Fruit fly (Drosophila melanogaster): ENCODE results near the gene dcma.
A peak's percentile ranks its signal among the peaks of the same experiment; 100 is the strongest.

dcma gene

dm6 chr2L:4726021-4726420 is 31.5 kb downstream of the dcma start (continued):
- no peak for TF ChIP-seq CG2889 (GFP tag; IDR thresholded peaks at IDR 0.05)
- TF ChIP-seq ara (GFP tag; IDR thresholded peaks at IDR 0.05), result 0 out of 2 replicates have a peak, but pooled peaks have one; percentile 12
- TF ChIP-seq CG1832 (GFP tag; optimal IDR thresholded peaks at IDR 0.05), result no peak
- TF ChIP-seq pfk (GFP tag; optimal IDR thresholded peaks at IDR 0.05), result no peak
- TF ChIP-seq h (optimal IDR thresholded peaks at IDR 0.05), result no peak
- TF ChIP-seq HHEX (GFP tag; optimal IDR thresholded peaks at IDR 0.05), result no peak
- 0 out of 3 replicates have a peak, but pooled peaks have one; percentile 36 for TF ChIP-seq CG6791 (GFP tag; IDR thresholded peaks at IDR 0.05; ENCODE audit: partially characterized antibody)
- peak; percentile 33 for TF ChIP-seq Dp (GFP tag; optimal IDR thresholded peaks at IDR 0.05)
- no peak for TF ChIP-seq HLH4C (GFP tag; IDR thresholded peaks at IDR 0.05; ENCODE audit: partially characterized antibody)
- TF ChIP-seq fd64A (GFP tag; optimal IDR thresholded peaks at IDR 0.05), result no peak
- TF ChIP-seq Ets65A (GFP tag), result peak; percentile 64
- peak; percentile 22; the same call in 1 of the 2 replicates for TF ChIP-seq amos (GFP tag; IDR thresholded peaks at IDR 0.05; ENCODE audit: partially characterized antibody)
- TF ChIP-seq CG12104 (GFP tag; optimal IDR thresholded peaks at IDR 0.05), result no peak
- peak; percentile 84 for TF ChIP-seq CTCF (GFP tag; optimal IDR thresholded peaks at IDR 0.05)
- peak; percentile 80 for TF ChIP-seq stwl (tag; optimal IDR thresholded peaks at IDR 0.05)
- 0 out of 3 replicates have a peak, but pooled peaks have one; percentile 12 for TF ChIP-seq CG14860 (GFP tag; IDR thresholded peaks at IDR 0.05; ENCODE audit: partially characterized antibody)
- peak; percentile 33 for TF ChIP-seq CG11504 (tag; optimal IDR thresholded peaks at IDR 0.05)
- TF ChIP-seq ham (GFP tag; IDR thresholded peaks at IDR 0.05), result no peak
- peak; percentile 34; the same call in 2 of the 3 replicates for TF ChIP-seq knrl (GFP tag; IDR thresholded peaks at IDR 0.05; ENCODE audit: partially characterized antibody)

- TF ChIP-seq CG15269 (tag; optimal IDR thresholded peaks at IDR 0.05) (no peak), bsh (GFP tag; optimal IDR thresholded peaks at IDR 0.05) (no peak), CG5180 (GFP tag; optimal IDR thresholded peaks at IDR 0.05) (no peak), CG10147 (GFP tag; optimal IDR thresholded peaks at IDR 0.05) (no peak), CG13775 (GFP tag; optimal IDR thresholded peaks at IDR 0.05) (no peak), stwl (tag; optimal IDR thresholded peaks at IDR 0.05) (no peak), vnd (GFP tag; IDR thresholded peaks at IDR 0.05; ENCODE audit: partially characterized antibody) (no peak), repo (GFP tag; optimal IDR thresholded peaks at IDR 0.05) (no peak)
Observed at dm6 chr2L:4734358-4734757, 39.8 kb downstream of the dcma start, which contains the start of gene CG15631. Gene CG15631, minus strand, starts transcription at chr2L:4734458.

dm6 chr2L:4762595-4762994 is 68.1 kb downstream of the dcma start, which contains the start of gene CG42523:
Gene CG42523, plus strand, starts transcription at chr2L:4762895.
- TF ChIP-seq Med (GFP tag), result no peak
- TF ChIP-seq CG7372 (GFP tag; IDR thresholded peaks at IDR 0.05), result no peak
- no peak for TF ChIP-seq Drgx (GFP tag; IDR thresholded peaks at IDR 0.05)
- no peak for TF ChIP-seq inv (GFP tag; IDR thresholded peaks at IDR 0.05; ENCODE audit: partially characterized antibody)
- no peak for TF ChIP-seq CG1603 (tag; optimal IDR thresholded peaks at IDR 0.05)
- no peak for TF ChIP-seq ac (GFP tag; optimal IDR thresholded peaks at IDR 0.05)
- TF ChIP-seq nerfin-1 (tag; optimal IDR thresholded peaks at IDR 0.05), result no peak
- TF ChIP-seq CG14860 (GFP tag; IDR thresholded peaks at IDR 0.05; ENCODE audit: partially characterized antibody), result no peak
- TF ChIP-seq Nf-YC (tag; optimal IDR thresholded peaks at IDR 0.05), result no peak
- no peak for TF ChIP-seq hkb (optimal IDR thresholded peaks at IDR 0.05)
- no peak for TF ChIP-seq hkb (GFP tag; IDR thresholded peaks at IDR 0.05)
- no peak for TF ChIP-seq CG4707 (GFP tag; optimal IDR thresholded peaks at IDR 0.05)
